Fruit fly (Drosophila melanogaster) whole organism, embryonic: Measurements from ENCODE around the gene CG2747.

Source experiments
- Adf1 ChIP-seq: fragments of 200-800 bp; sonication (Bioruptor generic); IDR thresholded peaks from 2 replicates; pipeline ENCODE4 v1.3.6; 2022; ENCODE audit warnings: missing biosample characterization, missing genetic modification characterization
- Asciz ChIP-seq: fragments of 200-800 bp; sonication (Bioruptor generic); optimal IDR thresholded peaks from 2 replicates; lab custom pipeline; 2017; ENCODE audit warnings: missing biosample characterization, mild to moderate bottlenecking, missing genetic modification characterization, missing genetic modification reagents
- Atf6 ChIP-seq: fragments of 200-800 bp; sonication (Bioruptor generic); IDR thresholded peaks from 2 replicates; pipeline ENCODE4 v1.3.6; 2022; ENCODE audit warnings: missing biosample characterization, missing genetic modification characterization
- Awh ChIP-seq: fragments of 200-800 bp; sonication (Bioruptor generic); IDR thresholded peaks from 2 replicates; pipeline ENCODE4, ENCODE4 v1.3.6; 2022; ENCODE audit warnings: missing biosample characterization, missing genetic modification characterization
- CG10543 ChIP-seq: fragments of 200-800 bp; sonication (Bioruptor generic); optimal IDR thresholded peaks from 3 replicates; lab custom pipeline; 2017; ENCODE audit warnings: missing biosample characterization, mild to moderate bottlenecking, missing genetic modification characterization, moderate library complexity
- CG11723 ChIP-seq: fragments of 200-800 bp; sonication (Bioruptor generic); optimal IDR thresholded peaks from 2 replicates; lab custom pipeline; 2017; ENCODE audit warnings: missing biosample characterization, mild to moderate bottlenecking, missing genetic modification characterization
- CG12155 ChIP-seq: fragments of 200-800 bp; sonication (Bioruptor generic); optimal IDR thresholded peaks from 3 replicates; lab custom pipeline; 2016; ENCODE audit warnings: missing biosample characterization, missing genetic modification characterization
- CG17361 ChIP-seq: fragments of 200-800 bp; sonication (Bioruptor generic); IDR thresholded peaks from 3 replicates; pipeline ENCODE4 v1.3.6; 2022; ENCODE audit warnings: missing biosample characterization, missing genetic modification characterization
- CG17385 ChIP-seq: fragments of 200-800 bp; sonication (Bioruptor generic); optimal IDR thresholded peaks from 3 replicates; lab custom pipeline; 2018; ENCODE audit warnings: missing biosample characterization, mild to moderate bottlenecking, missing genetic modification characterization
- CG1792 ChIP-seq: fragments of 200-800 bp; sonication (Bioruptor generic); optimal IDR thresholded peaks from 2 replicates; lab custom pipeline; 2016; ENCODE audit warnings: missing biosample characterization, missing genetic modification characterization
- CG18262 ChIP-seq: fragments of 200-800 bp; optimal IDR thresholded peaks from 3 replicates; lab custom pipeline; 2019; ENCODE audit warnings: missing biosample characterization, mild to moderate bottlenecking, missing genetic modification characterization, moderate library complexity
- CG2202 ChIP-seq: fragments of 200-800 bp; sonication (Bioruptor generic); optimal IDR thresholded peaks from 2 replicates; lab custom pipeline; 2018; ENCODE audit warnings: missing biosample characterization, mild to moderate bottlenecking, missing genetic modification characterization
- CG2889 ChIP-seq: fragments of 200-800 bp; sonication (Bioruptor generic); IDR thresholded peaks from 3 replicates; pipeline ENCODE4 v1.3.6; 2022; ENCODE audit warnings: missing biosample characterization, missing genetic modification characterization
- CG32532 ChIP-seq: fragments of 200-800 bp; sonication (Bioruptor generic); IDR thresholded peaks from 2 replicates; pipeline ENCODE4 v1.3.6; 2022; ENCODE audit warnings: missing biosample characterization, missing genetic modification characterization
- CG4820 ChIP-seq: fragments of 200-800 bp; sonication (Bioruptor generic); optimal IDR thresholded peaks from 3 replicates; lab custom pipeline; 2016; ENCODE audit warnings: missing biosample characterization, missing genetic modification characterization
- CG6272 ChIP-seq: fragments of 200-800 bp; sonication (Bioruptor generic); IDR thresholded peaks from 2 replicates; pipeline ENCODE4 v1.3.6; 2022; ENCODE audit warnings: missing biosample characterization, missing genetic modification characterization
- CG8388 ChIP-seq: fragments of 200-800 bp; sonication (Bioruptor generic); optimal IDR thresholded peaks from 2 replicates; lab custom pipeline; 2019; ENCODE audit warnings: missing biosample characterization, mild to moderate bottlenecking, missing genetic modification characterization, moderate library complexity
- CG9817 ChIP-seq: fragments of 200-800 bp; sonication (Bioruptor generic); optimal IDR thresholded peaks from 2 replicates; lab custom pipeline; 2018; ENCODE audit warnings: missing biosample characterization, mild to moderate bottlenecking, missing genetic modification characterization, moderate library complexity
- Chrac-16 ChIP-seq: fragments of 200-800 bp; sonication (Bioruptor generic); optimal IDR thresholded peaks from 3 replicates; lab custom pipeline; 2016; ENCODE audit warnings: missing biosample characterization, missing genetic modification characterization
- CkIIα-i1 ChIP-seq: fragments of 200-800 bp; sonication (Bioruptor generic); IDR thresholded peaks from 2 replicates; pipeline ENCODE4 v1.3.6; 2022; ENCODE audit warnings: missing biosample characterization, missing genetic modification characterization
- CrebB ChIP-seq: fragments of 200-800 bp; sonication (Bioruptor generic); optimal IDR thresholded peaks from 3 replicates; lab custom pipeline; 2018; ENCODE audit warnings: missing biosample characterization, mild to moderate bottlenecking, missing genetic modification characterization
- Dll ChIP-seq: fragments of 200-800 bp; sonication (Bioruptor generic); IDR thresholded peaks from 4 replicates; pipeline ENCODE4 v1.3.6; 2022; ENCODE audit warnings: missing biosample characterization, missing genetic modification characterization; ENCODE audit not compliant: partially characterized antibody
- Gsc ChIP-seq: fragments of 200-800 bp; sonication (Bioruptor generic); IDR thresholded peaks from 2 replicates; pipeline ENCODE4 v1.3.6; 2022; ENCODE audit warnings: missing biosample characterization, missing genetic modification characterization
- Gug ChIP-seq: fragments of 200-800 bp; sonication (Bioruptor generic); IDR thresholded peaks from 4 replicates; pipeline ENCODE4 v1.3.6; 2022; ENCODE audit warnings: missing biosample characterization, missing genetic modification characterization
- HLH54F ChIP-seq: fragments of 200-800 bp; sonication (Bioruptor generic); optimal IDR thresholded peaks from 3 replicates; lab custom pipeline; 2016; ENCODE audit warnings: missing biosample characterization, missing genetic modification characterization
- Hmr ChIP-seq: fragments of 200-800 bp; sonication (Bioruptor generic); optimal IDR thresholded peaks from 3 replicates; lab custom pipeline; 2017; ENCODE audit warnings: mild to moderate bottlenecking, missing biosample characterization, missing genetic modification reagents, missing genetic modification characterization
- Kr ChIP-seq: fragments of 200-800 bp; sonication (Bioruptor generic); optimal IDR thresholded peaks from 2 replicates; lab custom pipeline; 2017; ENCODE audit warnings: missing biosample characterization, mild to moderate bottlenecking, missing genetic modification characterization
- Mad ChIP-seq: fragments of 200-800 bp; sonication (Bioruptor generic); optimal IDR thresholded peaks from 2 replicates; lab custom pipeline; 2016; ENCODE audit warnings: missing biosample characterization, missing genetic modification characterization
- Max ChIP-seq: fragments of 200-800 bp; sonication (Bioruptor generic); optimal IDR thresholded peaks from 2 replicates; lab custom pipeline; 2016; ENCODE audit warnings: missing biosample characterization, mild to moderate bottlenecking, missing genetic modification characterization
- NC2α ChIP-seq: fragments of 200-800 bp; sonication (Bioruptor generic); optimal IDR thresholded peaks from 2 replicates; lab custom pipeline; 2016; ENCODE audit warnings: missing biosample characterization, missing genetic modification characterization
- Pdp1 ChIP-seq, 2 experiments: fragments of 200-800 bp; sonication (Bioruptor generic); optimal IDR thresholded peaks; 3 replicates each; lab custom pipeline; 2016; ENCODE audit warnings: missing biosample characterization in 2 of 2, missing genetic modification characterization in 2 of 2, mild to moderate bottlenecking in 1 of 2, moderate library complexity in 1 of 2
- Sin3A ChIP-seq: fragments of >200 bp; optimal IDR thresholded peaks from 2 replicates; lab custom pipeline; 2018
- Six4 ChIP-seq: fragments of 200-800 bp; sonication (Bioruptor generic); optimal IDR thresholded peaks from 2 replicates; lab custom pipeline; 2016; ENCODE audit warnings: missing biosample characterization, missing genetic modification characterization
- bigmax ChIP-seq: fragments of 200-800 bp; sonication (Bioruptor generic); optimal IDR thresholded peaks from 2 replicates; lab custom pipeline; 2018; ENCODE audit warnings: missing biosample characterization, mild to moderate bottlenecking, missing genetic modification characterization
- croc ChIP-seq: fragments of 200-800 bp; sonication (Bioruptor generic); conservative IDR thresholded peaks from 3 replicates; pipeline ENCODE4 v1.3.6; 2022; ENCODE audit warnings: missing biosample characterization, missing genetic modification characterization
- crp ChIP-seq, 2 experiments: fragments of 200-800 bp; sonication (Bioruptor generic); optimal IDR thresholded peaks; 2 replicates in 1 of 2; 3 replicates in 1 of 2; lab custom pipeline; 2017; ENCODE audit warnings: missing biosample characterization in 2 of 2, missing genetic modification characterization in 2 of 2, mild to moderate bottlenecking in 1 of 2, moderate library complexity in 1 of 2
- disco-r ChIP-seq: fragments of 200-800 bp; sonication (Bioruptor generic); optimal IDR thresholded peaks from 2 replicates; lab custom pipeline; 2016; ENCODE audit warnings: missing biosample characterization, missing genetic modification characterization
- eyg ChIP-seq: fragments of 200-800 bp; sonication (Bioruptor generic); optimal IDR thresholded peaks from 3 replicates; lab custom pipeline; 2016; ENCODE audit warnings: missing biosample characterization, missing genetic modification characterization
- fd3F ChIP-seq: fragments of 200-800 bp; sonication (Bioruptor generic); optimal IDR thresholded peaks from 2 replicates; lab custom pipeline; 2018; ENCODE audit warnings: missing biosample characterization, mild to moderate bottlenecking, missing genetic modification characterization, moderate library complexity
- fd64A ChIP-seq: fragments of 200-800 bp; sonication (Bioruptor generic); optimal IDR thresholded peaks from 3 replicates; lab custom pipeline; 2018; ENCODE audit warnings: missing biosample characterization, mild to moderate bottlenecking, missing genetic modification characterization
- ind ChIP-seq: fragments of 200-800 bp; sonication (Bioruptor generic); optimal IDR thresholded peaks from 3 replicates; lab custom pipeline; 2016; ENCODE audit warnings: missing biosample characterization, missing genetic modification characterization
- insv ChIP-seq, 2 experiments: fragments of 200-800 bp; sonication (Bioruptor generic); optimal IDR thresholded peaks; 3 replicates each; lab custom pipeline; 2016 to 2018; ENCODE audit warnings: missing biosample characterization in 2 of 2, missing genetic modification characterization in 2 of 2
- ken ChIP-seq: fragments of 200-800 bp; sonication (Bioruptor generic); IDR thresholded peaks from 3 replicates; pipeline ENCODE4 v1.3.6; 2022; ENCODE audit warnings: missing biosample characterization, missing genetic modification characterization
- maf-S ChIP-seq: fragments of 200-800 bp; sonication (Bioruptor generic); optimal IDR thresholded peaks from 2 replicates; lab custom pipeline; 2016; ENCODE audit warnings: missing biosample characterization, missing genetic modification characterization
- org-1 ChIP-seq: fragments of 200-800 bp; sonication (Bioruptor generic); optimal IDR thresholded peaks from 2 replicates; lab custom pipeline; 2017; ENCODE audit warnings: missing biosample characterization, missing genetic modification characterization
- pan ChIP-seq, 4 experiments: fragments of >200 bp in 3 of 4; fragments of 200-800 bp in 1 of 4; sonication (Bioruptor generic) in 1 of 4; optimal IDR thresholded peaks in 3 of 4; IDR thresholded peaks in 1 of 4; 2 replicates each; pipeline versions ENCODE4 v1.3.6 to Lab custom; 2017 to 2022; ENCODE audit warnings: missing biosample characterization in 2 of 4, missing genetic modification characterization in 2 of 4, mixed read lengths in 1 of 4
- sug ChIP-seq: fragments of 200-800 bp; optimal IDR thresholded peaks from 2 replicates; lab custom pipeline; 2019; ENCODE audit warnings: missing biosample characterization, mild to moderate bottlenecking, missing genetic modification characterization, moderate library complexity
- tx ChIP-seq: fragments of 200-800 bp; sonication (Bioruptor generic); optimal IDR thresholded peaks from 2 replicates; lab custom pipeline; 2016; ENCODE audit warnings: missing biosample characterization, missing genetic modification characterization
- unpg ChIP-seq: fragments of 200-800 bp; sonication (Bioruptor generic); optimal IDR thresholded peaks from 3 replicates; lab custom pipeline; 2018; ENCODE audit warnings: missing biosample characterization, mild to moderate bottlenecking, missing genetic modification characterization, moderate library complexity
- wdn ChIP-seq: fragments of 200-800 bp; sonication (Bioruptor generic); IDR thresholded peaks from 2 replicates; pipeline ENCODE4 v1.3.6; 2022; ENCODE audit warnings: missing biosample characterization, missing genetic modification characterization
- z ChIP-seq: fragments of 200-800 bp; sonication (Bioruptor generic); IDR thresholded peaks from 3 replicates; pipeline ENCODE4 v1.3.6; 2022; ENCODE audit warnings: missing biosample characterization, missing genetic modification characterization

Gene CG2747

DNA sequence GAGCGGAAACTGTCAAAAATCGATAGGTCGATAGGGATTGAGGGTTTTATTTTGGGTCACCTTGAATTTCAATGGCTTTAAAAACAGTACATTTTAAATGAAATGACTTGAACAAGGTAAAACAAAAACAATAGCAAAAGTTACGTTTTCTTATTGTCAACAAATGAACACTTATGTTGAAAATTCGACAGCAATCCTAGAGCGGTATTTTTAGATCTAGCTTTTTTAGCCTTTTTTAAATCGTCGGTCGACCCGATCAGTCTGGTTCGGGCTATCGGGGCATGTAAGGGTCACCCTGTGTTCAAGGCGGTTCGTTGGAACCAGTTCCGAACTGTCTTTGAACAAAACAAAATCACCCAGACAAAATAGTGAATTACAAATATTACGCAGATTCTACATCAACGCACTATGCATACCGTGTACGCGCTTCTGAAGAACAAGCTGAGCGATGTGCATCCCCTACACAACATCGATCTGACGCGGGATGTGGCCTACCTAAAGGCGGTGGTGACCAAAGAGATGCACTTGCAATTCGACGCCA, 21.4 kb downstream of the CG2747 start, which contains the start of the genes CG11052 and CG3223 (continued):
- TF ChIP-seq CkIIα-i1 (GFP tag; lab: Robert Waterston, UW) = no peak
- TF ChIP-seq NC2α = no peak
- no peak for TF ChIP-seq croc (GFP tag; lab: Robert Waterston, UW)
- no peak for TF ChIP-seq CG2889 (GFP tag; lab: Robert Waterston, UW)
- no peak for TF ChIP-seq maf-S (GFP tag; lab: Kevin White, UChicago)
- TF ChIP-seq insv (GFP tag; optimal IDR thresholded peaks at IDR 0.05; lab: Kevin White, UChicago) = no peak
- no peak for TF ChIP-seq ind (GFP tag; lab: Kevin White, UChicago)
- no peak for TF ChIP-seq Max (GFP tag; lab: Kevin White, UChicago)
- no peak for TF ChIP-seq Atf6 (GFP tag; lab: Robert Waterston, UW)
- no peak for TF ChIP-seq org-1 (GFP tag; lab: Kevin White, UChicago)
- TF ChIP-seq z (GFP tag; lab: Robert Waterston, UW) = no peak
- peak; percentile 32 for TF ChIP-seq sug (tag; lab: Kevin White, UChicago)
- no peak for TF ChIP-seq CG8388
- peak; percentile 58; the same call in 1 of the 4 replicates for TF ChIP-seq Dll (GFP tag; lab: Robert Waterston, UW)
- no peak for TF ChIP-seq Awh (GFP tag; lab: Robert Waterston, UW)
- peak; percentile 6 for TF ChIP-seq CG10543 (GFP tag; lab: Kevin White, UChicago)
- no peak for TF ChIP-seq unpg (GFP tag; lab: Kevin White, UChicago)
- TF ChIP-seq tx (GFP tag; lab: Kevin White, UChicago) = no peak
- no peak for TF ChIP-seq Adf1 (GFP tag; lab: Robert Waterston, UW)
- no peak for TF ChIP-seq CG2202 (tag; lab: Kevin White, UChicago)
- TF ChIP-seq Asciz (GFP tag; lab: Kevin White, UChicago) = no peak
- no peak for TF ChIP-seq CG9817 (tag; lab: Kevin White, UChicago)
- peak; percentile 4 for TF ChIP-seq CG12155 (GFP tag; lab: Kevin White, UChicago)
- no peak for TF ChIP-seq CG4820
- peak in 1 of 2 experiments; percentile 9 for TF ChIP-seq crp (GFP tag; optimal IDR thresholded peaks at IDR 0.05; lab: Kevin White, UChicago)
- no peak for TF ChIP-seq Six4 (GFP tag; lab: Kevin White, UChicago)
- no peak for TF ChIP-seq Pdp1 (GFP tag; optimal IDR thresholded peaks at IDR 0.05; lab: Kevin White, UChicago)
- no peak for TF ChIP-seq CrebB (tag; lab: Kevin White, UChicago)
- no peak for TF ChIP-seq Kr (GFP tag; lab: Kevin White, UChicago)
- TF ChIP-seq CG17385 (GFP tag; lab: Kevin White, UChicago) = peak; percentile 15
- TF ChIP-seq Chrac-16 (GFP tag; lab: Kevin White, UChicago) = no peak
- no peak for TF ChIP-seq Gsc
- no peak for TF ChIP-seq eyg (GFP tag; lab: Kevin White, UChicago)
- TF ChIP-seq CG17361 (GFP tag; lab: Robert Waterston, UW) = 0 out of 3 replicates have a peak, but pooled peaks have one; percentile 17
- TF ChIP-seq Sin3A = peak; percentile 54
- TF ChIP-seq Gug (GFP tag; lab: Robert Waterston, UW) = no peak
- TF ChIP-seq ken (GFP tag; lab: Robert Waterston, UW) = no peak
- no peak for TF ChIP-seq disco-r
- TF ChIP-seq Mad (GFP tag; lab: Kevin White, UChicago) = no peak
- peak; percentile 16; the same call in 1 of the 2 replicates for TF ChIP-seq CG32532 (GFP tag; lab: Robert Waterston, UW)
- no peak for TF ChIP-seq wdn (GFP tag; lab: Robert Waterston, UW)
- TF ChIP-seq HLH54F = no peak
- TF ChIP-seq CG1792 (GFP tag; lab: Kevin White, UChicago) = no peak
- TF ChIP-seq Hmr (GFP tag; lab: Kevin White, UChicago) = no peak
- TF ChIP-seq bigmax (GFP tag; lab: Kevin White, UChicago) = no peak
- no peak for TF ChIP-seq fd64A
- no peak for TF ChIP-seq CG11723 (GFP tag; lab: Kevin White, UChicago)
- peak; percentile 3 for TF ChIP-seq CG18262 (tag; lab: Kevin White, UChicago)
- TF ChIP-seq pan (optimal IDR thresholded peaks at IDR 0.05; lab: Kevin White, UChicago) = no peak
- peak in 1 of 2 experiments; percentile 18 for TF ChIP-seq pan (GFP tag; optimal IDR thresholded peaks at IDR 0.05 in 1 of 2, IDR thresholded peaks at IDR 0.05 in 1 of 2)
- no peak for TF ChIP-seq CG6272 (GFP tag; lab: Robert Waterston, UW)
- no peak for TF ChIP-seq fd3F (GFP tag; lab: Kevin White, UChicago)
